Fruit fly (Drosophila melanogaster): ENCODE data around the gene CG14423.

The CG14423 gene

DNA sequence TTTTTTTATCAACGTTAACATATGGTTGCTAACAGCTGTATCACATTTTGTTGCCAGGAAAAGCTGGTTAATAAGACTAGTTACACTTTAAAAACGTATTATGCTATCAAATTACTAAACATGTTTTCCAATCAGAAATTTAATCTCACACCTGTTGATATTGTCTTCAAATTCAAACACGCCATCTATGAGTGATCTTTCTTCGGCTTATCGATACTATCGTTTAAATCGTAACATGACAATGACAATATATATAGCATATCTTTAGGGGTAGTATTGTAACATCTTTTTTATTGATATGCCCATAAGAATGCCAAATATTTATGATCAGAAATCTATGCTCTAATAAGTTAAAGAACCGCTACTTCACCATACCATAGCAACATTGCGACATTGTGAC, 3.9 kb downstream of the CG14423 start:
- no peak for TF ChIP-seq CG17801 (GFP tag; optimal IDR thresholded peaks at IDR 0.05; ENCODE audit: partially characterized antibody)

DNA sequence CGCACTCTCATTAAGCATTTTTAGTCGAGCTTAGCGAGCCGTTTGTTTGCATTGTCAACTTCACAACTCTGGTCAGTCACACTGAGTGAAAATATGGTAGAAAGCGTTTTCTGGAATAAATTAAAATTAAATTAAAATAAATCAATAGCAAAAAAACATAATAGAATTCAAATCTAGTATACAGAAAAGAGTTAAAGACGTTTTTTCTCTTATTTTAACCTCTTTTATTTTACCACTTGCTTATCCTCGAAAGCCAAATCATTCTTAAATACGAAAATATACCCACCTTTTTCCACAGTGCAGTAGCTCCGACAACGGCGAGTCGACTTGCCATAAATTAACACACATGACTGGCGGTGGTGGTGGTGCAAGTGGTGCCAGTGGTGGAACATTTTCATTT, 6.4 kb downstream of the CG14423 start:
- TF ChIP-seq CG17801 (GFP tag; optimal IDR thresholded peaks at IDR 0.05; ENCODE audit: partially characterized antibody), result no peak

- TF ChIP-seq CG17801 (GFP tag; optimal IDR thresholded peaks at IDR 0.05; ENCODE audit: partially characterized antibody), result no peak
Observed at dm6 chrX:2956641-2957040, 11.4 kb downstream of the CG14423 start.

DNA sequence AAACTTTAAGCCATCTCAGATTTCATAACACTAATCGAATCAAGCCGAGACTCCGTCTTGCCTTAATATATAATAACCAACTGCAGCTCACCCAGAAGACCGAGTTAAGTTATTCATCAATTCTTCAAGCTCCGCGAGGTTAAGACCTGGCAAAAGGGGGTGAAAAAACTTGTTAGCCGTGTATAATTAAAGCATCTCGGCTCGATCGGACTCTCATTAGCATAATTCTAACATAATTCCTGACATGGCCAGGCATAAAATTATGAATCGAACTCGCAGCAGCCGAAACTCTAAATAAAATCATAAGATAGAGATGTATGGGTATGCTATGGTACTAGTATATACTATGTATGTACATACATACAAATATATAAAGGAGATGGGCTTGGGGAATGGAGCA, 18.0 kb downstream of the CG14423 start:
- no peak for TF ChIP-seq CG17801 (GFP tag; optimal IDR thresholded peaks at IDR 0.05; ENCODE audit: partially characterized antibody)

dm6 chrX:2963790-2964335, 18.7 kb downstream of the CG14423 start:
- no peak for TF ChIP-seq CG17801 (GFP tag; optimal IDR thresholded peaks at IDR 0.05; ENCODE audit: partially characterized antibody)

DNA sequence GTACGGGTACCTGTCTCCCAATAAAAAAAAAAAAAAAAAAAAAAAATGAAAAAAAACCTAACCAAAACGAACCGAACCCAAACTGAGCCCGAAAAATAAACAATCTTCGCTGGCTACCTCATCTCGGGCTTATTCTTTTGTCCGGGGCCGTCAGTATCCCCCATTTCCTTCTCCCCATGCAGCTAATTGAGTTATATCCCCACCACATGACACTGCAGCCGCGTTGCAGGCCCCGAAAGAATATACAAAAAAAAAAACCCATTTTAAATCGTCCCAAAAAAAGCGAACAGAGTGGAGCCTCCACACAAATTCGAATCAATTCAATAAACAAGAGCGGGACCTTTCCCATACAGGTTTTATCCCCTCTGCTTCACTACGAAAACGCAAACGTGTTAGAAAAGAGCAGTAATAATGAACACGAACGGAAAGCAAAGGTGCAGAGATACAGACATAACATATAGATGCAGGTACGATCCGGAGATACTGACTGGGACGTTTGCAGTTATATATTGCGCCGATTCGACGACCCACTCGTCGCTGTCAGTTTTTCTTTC, 19.6 kb downstream of the CG14423 start:
- no peak for TF ChIP-seq CG17801 (GFP tag; optimal IDR thresholded peaks at IDR 0.05; ENCODE audit: partially characterized antibody)

DNA sequence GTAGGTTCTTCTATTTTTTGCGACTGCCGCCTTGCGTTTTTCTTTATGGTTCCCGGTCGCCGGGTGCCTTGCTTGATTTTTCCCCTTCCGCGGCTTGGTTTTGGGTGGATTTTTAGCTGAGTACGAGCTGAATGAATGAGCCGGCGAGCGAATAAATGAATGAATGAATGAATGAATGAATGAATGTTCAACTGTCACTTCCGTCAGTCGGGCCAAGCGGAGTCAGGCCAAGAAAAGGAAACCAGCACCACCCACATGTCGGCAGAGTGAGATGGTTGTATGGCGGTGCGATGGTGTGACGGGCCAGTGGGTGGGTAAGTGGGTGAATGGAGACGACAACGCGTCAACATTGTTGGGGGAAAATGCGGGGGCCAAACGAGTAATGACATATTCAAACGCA, 23.8 kb downstream of the CG14423 start:
- no peak for TF ChIP-seq CG17801 (GFP tag; optimal IDR thresholded peaks at IDR 0.05; ENCODE audit: partially characterized antibody)

DNA sequence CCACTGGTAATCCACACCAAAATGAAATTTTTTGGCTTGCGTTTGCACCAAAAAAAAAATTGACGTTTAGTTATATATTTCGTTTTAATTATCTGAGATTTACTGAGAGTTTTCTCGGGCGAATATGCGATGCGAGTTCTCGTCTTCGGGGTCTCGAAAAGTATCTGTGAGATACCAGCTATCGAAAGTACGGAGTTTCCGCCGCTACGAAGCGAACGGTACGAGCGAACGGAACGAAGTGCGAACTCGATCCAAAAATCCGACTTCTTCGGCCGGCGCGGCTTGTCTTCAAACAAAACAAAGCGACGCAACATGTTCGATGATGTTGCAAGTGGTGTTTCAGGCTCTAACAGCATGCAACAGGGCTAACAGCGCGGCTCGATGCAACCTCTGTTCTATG, 28.4 kb downstream of the CG14423 start, which contains the start of gene rst:
rst (minus strand) TSS at position 242 of the 400 bp plus-strand sequence.
- no peak for TF ChIP-seq CG17801 (GFP tag; optimal IDR thresholded peaks at IDR 0.05; ENCODE audit: partially characterized antibody)

dm6 chrX:2977857-2978473, 32.8 kb downstream of the CG14423 start:
- no peak for TF ChIP-seq CG17801 (GFP tag; optimal IDR thresholded peaks at IDR 0.05; ENCODE audit: partially characterized antibody)

dm6 chrX:2980290-2980689, 35.1 kb downstream of the CG14423 start:
- TF ChIP-seq CG17801 (GFP tag; optimal IDR thresholded peaks at IDR 0.05; ENCODE audit: partially characterized antibody), result no peak

DNA sequence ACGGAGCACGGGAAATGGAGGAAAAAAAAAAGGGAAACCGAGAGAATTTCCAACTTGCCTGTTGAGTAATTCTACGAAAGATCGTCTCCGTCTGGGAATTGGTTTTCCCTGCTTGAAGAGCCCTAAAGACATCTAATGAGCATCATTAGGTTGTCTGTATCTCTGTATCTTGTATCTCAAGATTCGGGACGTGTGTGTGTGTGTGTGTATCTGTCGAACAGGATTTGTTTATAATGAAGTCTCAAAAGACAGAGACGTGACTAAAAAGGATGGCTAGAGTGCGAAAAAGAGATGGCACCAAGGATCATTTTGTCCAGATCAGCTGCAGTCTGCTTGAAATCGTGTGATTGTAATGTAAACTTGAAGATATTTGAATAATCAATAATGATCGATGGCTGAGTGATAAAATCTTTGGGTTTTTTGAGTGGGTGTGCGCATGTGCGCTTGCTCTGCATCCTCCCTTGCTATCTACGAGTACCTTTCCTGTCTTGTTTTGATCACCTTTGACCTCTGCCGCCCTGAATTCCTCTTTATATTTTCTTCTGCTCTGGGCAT, 37.3 kb downstream of the CG14423 start:
- TF ChIP-seq CG17801 (GFP tag; optimal IDR thresholded peaks at IDR 0.05; ENCODE audit: partially characterized antibody), result no peak

dm6 chrX:2984902-2985772, 39.9 kb downstream of the CG14423 start:
- no peak for TF ChIP-seq CG17801 (GFP tag; optimal IDR thresholded peaks at IDR 0.05; ENCODE audit: partially characterized antibody)

DNA sequence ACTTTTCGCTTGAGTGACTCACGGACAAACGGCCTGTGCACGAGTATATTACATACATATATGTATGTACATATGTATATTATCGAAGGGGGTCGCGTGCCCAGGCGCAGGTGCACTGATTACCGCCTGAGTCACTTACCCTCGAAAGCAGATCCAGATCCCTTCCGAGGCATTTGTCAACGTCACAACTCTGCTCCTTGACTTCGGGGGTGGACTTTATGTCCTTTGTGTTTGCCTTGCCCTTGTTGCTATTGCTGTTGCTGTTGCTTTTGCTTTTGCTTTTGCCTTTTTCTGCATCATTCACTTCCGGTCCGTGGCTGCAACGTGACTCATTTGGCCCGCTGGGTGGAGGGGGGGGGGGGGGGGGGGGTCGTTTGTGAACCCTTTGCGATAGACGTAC, 42.1 kb downstream of the CG14423 start:
- TF ChIP-seq CG17801 (GFP tag; optimal IDR thresholded peaks at IDR 0.05; ENCODE audit: partially characterized antibody), result no peak

DNA sequence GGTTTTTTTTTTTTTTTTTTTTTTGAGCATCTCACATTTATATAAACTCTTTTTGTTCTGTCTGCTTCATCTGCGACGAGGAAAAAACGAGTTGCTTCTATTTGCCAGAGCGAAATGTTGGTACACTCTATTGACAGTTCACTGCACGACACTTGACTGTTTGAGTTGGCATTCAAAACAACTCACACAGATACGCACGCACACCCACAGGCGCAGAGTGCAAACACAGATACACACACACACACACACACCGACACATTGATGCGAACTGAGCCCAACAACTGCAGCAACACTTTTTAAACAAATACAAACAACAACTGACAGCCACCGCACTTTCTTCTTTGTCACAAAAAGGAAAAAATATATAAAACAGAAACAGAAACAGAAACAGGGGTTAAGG, 44.1 kb downstream of the CG14423 start:
- no peak for TF ChIP-seq CG17801 (GFP tag; optimal IDR thresholded peaks at IDR 0.05; ENCODE audit: partially characterized antibody)

DNA sequence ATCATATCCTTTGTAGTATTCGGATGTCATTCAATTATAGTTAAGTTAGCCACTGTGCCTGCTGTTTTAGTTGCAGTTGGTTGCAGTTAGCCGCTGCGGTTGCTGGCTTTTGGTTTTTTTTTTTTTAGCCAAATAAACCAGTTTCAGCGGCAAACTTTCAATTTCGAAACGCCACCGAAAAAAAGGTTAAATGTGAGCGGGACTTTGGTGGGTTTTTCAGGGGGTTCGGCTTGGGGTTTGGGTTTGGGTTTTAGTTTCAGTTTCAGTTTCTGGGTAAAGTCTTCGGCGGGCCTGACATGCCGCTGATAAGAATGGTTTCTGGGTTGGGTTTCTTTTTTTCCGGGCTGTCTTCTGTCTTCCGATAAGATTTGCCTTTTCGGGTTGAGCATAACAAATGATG, 45.7 kb downstream of the CG14423 start:
- no peak for TF ChIP-seq CG17801 (GFP tag; optimal IDR thresholded peaks at IDR 0.05; ENCODE audit: partially characterized antibody)
